Fruit fly (Drosophila melanogaster) Kc167 (cell line): Measurements from ENCODE around the gene ssh.

Source experiments
- Myc ChIP-seq: fragments of >200 bp; optimal IDR thresholded peaks from 2 replicates; lab custom pipeline; 2017; ENCODE audit warnings: missing external identifiers
- Sin3A ChIP-seq: fragments of >200 bp; optimal IDR thresholded peaks from 2 replicates; lab custom pipeline; 2018; ENCODE audit warnings: missing external identifiers
- h ChIP-seq: fragments of >200 bp; optimal IDR thresholded peaks from 3 replicates; lab custom pipeline; 2018; ENCODE audit warnings: missing external identifiers
- insv ChIP-seq: fragments of >200 bp; optimal IDR thresholded peaks from 3 replicates; lab custom pipeline; 2018; ENCODE audit warnings: missing external identifiers
- psq ChIP-seq: fragments of >200 bp; optimal IDR thresholded peaks from 2 replicates; lab custom pipeline; 2017; ENCODE audit warnings: missing external identifiers
- ttk ChIP-seq: sonication (Bioruptor generic); optimal IDR thresholded peaks from 2 replicates; lab custom pipeline; 2017; ENCODE audit warnings: missing external identifiers

ssh gene

dm6 chr3R:24953152-24953551 lies 8.4 kb upstream of the ssh start:
- TF ChIP-seq Myc (no peak), h (no peak), Sin3A (lab: Kevin White, UChicago) (no peak), psq (lab: Kevin White, UChicago) (no peak), ttk (lab: Kevin White, UChicago) (no peak), insv (lab: Kevin White, UChicago) (no peak)

dm6 chr3R:24947332-24947731 lies 2.6 kb upstream of the ssh start, which contains the start of gene mah:
Gene mah (plus strand): TSS chr3R:24947632.
- no peak for TF ChIP-seq Sin3A (lab: Kevin White, UChicago)

- no peak for TF ChIP-seq psq (lab: Kevin White, UChicago)
- no peak for TF ChIP-seq h
- no peak for TF ChIP-seq Sin3A (lab: Kevin White, UChicago)
- no peak for TF ChIP-seq insv (lab: Kevin White, UChicago)
- no peak for TF ChIP-seq Myc
- TF ChIP-seq ttk (lab: Kevin White, UChicago) = no peak
Observed at dm6 chr3R:24938049-24938448, 6.7 kb downstream of the ssh start, which contains the start of gene Osbp. Gene Osbp (minus strand): TSS chr3R:24938222.

- TF ChIP-seq Sin3A (lab: Kevin White, UChicago) (no peak), psq (lab: Kevin White, UChicago) (no peak), insv (lab: Kevin White, UChicago) (no peak), Myc (no peak), ttk (lab: Kevin White, UChicago) (no peak), h (no peak)
Observed at dm6 chr3R:24935758-24936157, 9.0 kb downstream of the ssh start.

dm6 chr3R:24934542-24934941 lies 10.2 kb downstream of the ssh start:
- TF ChIP-seq Myc (no peak), h (no peak), ttk (lab: Kevin White, UChicago) (no peak), Sin3A (lab: Kevin White, UChicago) (no peak), psq (lab: Kevin White, UChicago) (no peak), insv (lab: Kevin White, UChicago) (no peak)

- TF ChIP-seq ttk (lab: Kevin White, UChicago) = no peak
- TF ChIP-seq h = no peak
- TF ChIP-seq Sin3A (lab: Kevin White, UChicago) = no peak
- TF ChIP-seq insv (lab: Kevin White, UChicago) = no peak
- no peak for TF ChIP-seq psq (lab: Kevin White, UChicago)
- no peak for TF ChIP-seq Myc
Observed at dm6 chr3R:24931856-24932255, 12.9 kb downstream of the ssh start, which contains the start of gene CG11771. Gene CG11771 (plus strand): TSS chr3R:24932010.

- TF ChIP-seq Myc = no peak
- TF ChIP-seq insv (lab: Kevin White, UChicago) = no peak
- no peak for TF ChIP-seq ttk (lab: Kevin White, UChicago)
- TF ChIP-seq h = no peak
- no peak for TF ChIP-seq psq (lab: Kevin White, UChicago)
- TF ChIP-seq Sin3A (lab: Kevin White, UChicago) = no peak
Observed at dm6 chr3R:24926752-24927320, 17.9 kb downstream of the ssh start.

- TF ChIP-seq ttk (lab: Kevin White, UChicago) (no peak), Sin3A (lab: Kevin White, UChicago) (no peak), h (no peak), Myc (no peak), psq (lab: Kevin White, UChicago) (no peak), insv (lab: Kevin White, UChicago) (no peak)
Observed at dm6 chr3R:24924916-24925315, 19.8 kb downstream of the ssh start, which contains the start of gene Trf4-2. Gene Trf4-2 (plus strand): TSS chr3R:24925216.

dm6 chr3R:24922270-24922669 lies 22.5 kb downstream of the ssh start, which contains the start of gene Mink:
Gene Mink (plus strand): TSS chr3R:24922473.
- TF ChIP-seq h = no peak

- TF ChIP-seq Myc (no peak), psq (lab: Kevin White, UChicago) (no peak), Sin3A (lab: Kevin White, UChicago) (no peak), ttk (lab: Kevin White, UChicago) (no peak), insv (lab: Kevin White, UChicago) (no peak), h (no peak)
Observed at dm6 chr3R:24917814-24918636, 26.7 kb downstream of the ssh start, which contains the start of the genes PIG-S, sud1 and CG11168. Gene PIG-S (minus strand): TSS chr3R:24917864. Gene sud1 (minus strand): TSS chr3R:24917864. Gene CG11168 (plus strand): TSS chr3R:24918106.

dm6 chr3R:24914864-24915263 lies 29.9 kb downstream of the ssh start:
- TF ChIP-seq ttk (lab: Kevin White, UChicago) = no peak
- no peak for TF ChIP-seq Myc
- no peak for TF ChIP-seq psq (lab: Kevin White, UChicago)
- no peak for TF ChIP-seq insv (lab: Kevin White, UChicago)
- no peak for TF ChIP-seq h
- TF ChIP-seq Sin3A (lab: Kevin White, UChicago) = no peak

dm6 chr3R:24910097-24910496 lies 34.7 kb downstream of the ssh start:
- TF ChIP-seq Myc (no peak), insv (lab: Kevin White, UChicago) (no peak), psq (lab: Kevin White, UChicago) (no peak), ttk (lab: Kevin White, UChicago) (no peak), h (no peak), Sin3A (lab: Kevin White, UChicago) (no peak)
